Fruit fly (Drosophila melanogaster) whole organism, embryonic: ENCODE data around the gene CG9166.

Experiments
- Atf6 ChIP-seq: fragments of 200-800 bp; sonication (Bioruptor generic); IDR thresholded peaks from 2 replicates; pipeline ENCODE4 v1.3.6; 2022; ENCODE audit warnings: missing biosample characterization, missing genetic modification characterization
- Blimp-1 ChIP-seq: fragments of 200-800 bp; sonication (Bioruptor generic); optimal IDR thresholded peaks from 3 replicates; lab custom pipeline; 2018; ENCODE audit warnings: missing biosample characterization, missing genetic modification characterization, mild to moderate bottlenecking, moderate library complexity, missing genetic modification reagents
- CG11723 ChIP-seq: fragments of 200-800 bp; sonication (Bioruptor generic); optimal IDR thresholded peaks from 2 replicates; lab custom pipeline; 2017; ENCODE audit warnings: missing biosample characterization, mild to moderate bottlenecking, missing genetic modification characterization
- CG14441 ChIP-seq: fragments of 200-800 bp; sonication (Bioruptor generic); IDR thresholded peaks from 2 replicates; pipeline ENCODE4 v1.3.6; 2022; ENCODE audit warnings: missing biosample characterization, missing genetic modification characterization
- CG14860 ChIP-seq: fragments of 200-800 bp; sonication (Bioruptor generic); IDR thresholded peaks from 3 replicates; pipeline ENCODE4 v1.3.6; 2022; ENCODE audit warnings: missing biosample characterization, missing genetic modification characterization; ENCODE audit not compliant: partially characterized antibody
- CG17568 ChIP-seq: fragments of 200-800 bp; sonication (Bioruptor generic); optimal IDR thresholded peaks from 2 replicates; lab custom pipeline; 2018; ENCODE audit warnings: missing biosample characterization, mild to moderate bottlenecking, missing genetic modification characterization, moderate library complexity
- CG17829 ChIP-seq: fragments of 200-800 bp; optimal IDR thresholded peaks from 2 replicates; lab custom pipeline; 2019; ENCODE audit warnings: missing biosample characterization, mild to moderate bottlenecking, missing genetic modification characterization, moderate library complexity
- CG32532 ChIP-seq: fragments of 200-800 bp; sonication (Bioruptor generic); IDR thresholded peaks from 2 replicates; pipeline ENCODE4 v1.3.6; 2022; ENCODE audit warnings: missing biosample characterization, missing genetic modification characterization
- CG3407 ChIP-seq: fragments of 200-800 bp; sonication (Bioruptor generic); optimal IDR thresholded peaks from 2 replicates; lab custom pipeline; 2018; ENCODE audit warnings: missing biosample characterization, mild to moderate bottlenecking, missing genetic modification characterization
- CG8290 ChIP-seq, 3 experiments: fragments of 200-800 bp; sonication (Bioruptor generic); optimal IDR thresholded peaks; 2 replicates each; lab custom pipeline; 2016 to 2019; ENCODE audit warnings: missing biosample characterization in 3 of 3, missing genetic modification characterization in 3 of 3, mild to moderate bottlenecking in 2 of 3, moderate library complexity in 1 of 3
- CG8924 ChIP-seq: fragments of 200-800 bp; optimal IDR thresholded peaks from 3 replicates; lab custom pipeline; 2019; ENCODE audit warnings: missing biosample characterization, mild to moderate bottlenecking, missing genetic modification characterization, moderate library complexity
- Chrac-16 ChIP-seq: fragments of 200-800 bp; sonication (Bioruptor generic); optimal IDR thresholded peaks from 3 replicates; lab custom pipeline; 2016; ENCODE audit warnings: missing biosample characterization, missing genetic modification characterization
- Dad ChIP-seq: fragments of 200-800 bp; sonication (Bioruptor generic); optimal IDR thresholded peaks from 3 replicates; lab custom pipeline; 2016; ENCODE audit warnings: missing biosample characterization, missing genetic modification characterization
- Dref ChIP-seq: fragments of 200-800 bp; sonication (Bioruptor generic); IDR thresholded peaks from 2 replicates; pipeline ENCODE4 v1.3.6; 2022; ENCODE audit warnings: missing biosample characterization, missing genetic modification characterization
- ERR ChIP-seq: fragments of 200-800 bp; sonication (Bioruptor generic); optimal IDR thresholded peaks from 2 replicates; lab custom pipeline; 2016; ENCODE audit warnings: missing biosample characterization, missing genetic modification characterization
- Elba2 ChIP-seq: fragments of 200-800 bp; sonication (Bioruptor generic); optimal IDR thresholded peaks from 3 replicates; lab custom pipeline; 2016; ENCODE audit warnings: missing biosample characterization, missing genetic modification characterization
- HLH54F ChIP-seq: fragments of 200-800 bp; sonication (Bioruptor generic); optimal IDR thresholded peaks from 3 replicates; lab custom pipeline; 2016; ENCODE audit warnings: missing biosample characterization, missing genetic modification characterization
- Hsf ChIP-seq: fragments of 200-800 bp; sonication (Bioruptor generic); optimal IDR thresholded peaks from 3 replicates; lab custom pipeline; 2016; ENCODE audit warnings: missing biosample characterization, missing genetic modification characterization
- Lim3 ChIP-seq: fragments of 200-800 bp; sonication (Bioruptor generic); IDR thresholded peaks from 2 replicates; pipeline ENCODE4 v1.3.6; 2022; ENCODE audit warnings: missing biosample characterization, missing genetic modification characterization
- Mad ChIP-seq: fragments of 200-800 bp; sonication (Bioruptor generic); optimal IDR thresholded peaks from 2 replicates; lab custom pipeline; 2016; ENCODE audit warnings: missing biosample characterization, missing genetic modification characterization
- Max ChIP-seq: fragments of 200-800 bp; sonication (Bioruptor generic); optimal IDR thresholded peaks from 2 replicates; lab custom pipeline; 2016; ENCODE audit warnings: missing biosample characterization, mild to moderate bottlenecking, missing genetic modification characterization
- Myb ChIP-seq: fragments of 200-800 bp; sonication (Bioruptor generic); optimal IDR thresholded peaks from 2 replicates; lab custom pipeline; 2016; ENCODE audit warnings: missing biosample characterization, missing genetic modification characterization
- Oaz ChIP-seq: fragments of 200-800 bp; sonication (Bioruptor generic); IDR thresholded peaks from 2 replicates; pipeline ENCODE4 v1.3.6; 2022; ENCODE audit warnings: missing biosample characterization, missing genetic modification characterization
- Oli ChIP-seq: fragments of 200-800 bp; sonication (Bioruptor generic); optimal IDR thresholded peaks from 2 replicates; lab custom pipeline; 2018; ENCODE audit warnings: missing biosample characterization, mild to moderate bottlenecking, missing genetic modification characterization, moderate library complexity
- PHDP ChIP-seq: fragments of 200-800 bp; sonication (Bioruptor generic); optimal IDR thresholded peaks from 3 replicates; lab custom pipeline; 2018; ENCODE audit warnings: missing biosample characterization, mild to moderate bottlenecking, missing genetic modification characterization, moderate library complexity
- Sin3A ChIP-seq: fragments of >200 bp; optimal IDR thresholded peaks from 2 replicates; lab custom pipeline; 2018
- Sry-δ ChIP-seq: fragments of 200-800 bp; sonication (Bioruptor generic); optimal IDR thresholded peaks from 2 replicates; lab custom pipeline; 2016; ENCODE audit warnings: missing biosample characterization, missing genetic modification characterization
- YL-1 ChIP-seq: fragments of 200-800 bp; sonication (Bioruptor generic); optimal IDR thresholded peaks from 3 replicates; lab custom pipeline; 2017; ENCODE audit warnings: missing biosample characterization, mild to moderate bottlenecking, missing genetic modification characterization
- bcd ChIP-seq: fragments of 200-800 bp; sonication (Bioruptor generic); optimal IDR thresholded peaks from 2 replicates; lab custom pipeline; 2017; ENCODE audit warnings: missing biosample characterization, mild to moderate bottlenecking, missing genetic modification characterization
- bowl ChIP-seq: fragments of 200-800 bp; sonication (Bioruptor generic); IDR thresholded peaks from 2 replicates; pipeline ENCODE4 v1.3.6; 2022; ENCODE audit warnings: missing biosample characterization, missing genetic modification characterization
- chm ChIP-seq: fragments of 200-800 bp; sonication (Bioruptor generic); IDR thresholded peaks from 2 replicates; pipeline ENCODE4 v1.3.6; 2022; ENCODE audit warnings: missing biosample characterization, missing genetic modification characterization
- da ChIP-seq: fragments of 200-800 bp; sonication (Bioruptor generic); optimal IDR thresholded peaks from 2 replicates; lab custom pipeline; 2016; ENCODE audit warnings: missing biosample characterization, missing genetic modification characterization
- en ChIP-seq: fragments of 200-800 bp; sonication (Bioruptor generic); optimal IDR thresholded peaks from 2 replicates; lab custom pipeline; 2016; ENCODE audit warnings: missing biosample characterization, missing genetic modification characterization
- fd102C ChIP-seq: fragments of 200-800 bp; sonication (Bioruptor generic); optimal IDR thresholded peaks from 2 replicates; lab custom pipeline; 2018; ENCODE audit warnings: missing biosample characterization, mild to moderate bottlenecking, missing genetic modification characterization, moderate library complexity
- ftz-f1 ChIP-seq: fragments of 200-800 bp; sonication (Bioruptor generic); optimal IDR thresholded peaks from 2 replicates; lab custom pipeline; 2016; ENCODE audit warnings: missing biosample characterization, missing genetic modification characterization
- gfzf ChIP-seq: fragments of 200-800 bp; sonication (Bioruptor generic); optimal IDR thresholded peaks from 2 replicates; lab custom pipeline; 2016; ENCODE audit warnings: missing biosample characterization, mild to moderate bottlenecking, missing genetic modification characterization, moderate library complexity
- lmd ChIP-seq: fragments of 200-800 bp; sonication (Bioruptor generic); IDR thresholded peaks from 2 replicates; pipeline ENCODE4 v1.3.6; 2022; ENCODE audit warnings: missing biosample characterization, missing genetic modification characterization
- mirr ChIP-seq: fragments of 200-800 bp; sonication (Bioruptor generic); optimal IDR thresholded peaks from 3 replicates; lab custom pipeline; 2018; ENCODE audit warnings: missing biosample characterization, mild to moderate bottlenecking, missing genetic modification characterization
- oc ChIP-seq: fragments of 200-800 bp; sonication (Bioruptor generic); optimal IDR thresholded peaks from 2 replicates; lab custom pipeline; 2018; ENCODE audit warnings: missing biosample characterization, mild to moderate bottlenecking, missing genetic modification characterization, moderate library complexity
- pnt ChIP-seq: fragments of 200-800 bp; sonication (Bioruptor generic); optimal IDR thresholded peaks from 3 replicates; lab custom pipeline; 2016; ENCODE audit warnings: missing biosample characterization, missing genetic modification characterization
- pum ChIP-seq: fragments of 200-800 bp; sonication (Bioruptor generic); optimal IDR thresholded peaks from 2 replicates; lab custom pipeline; 2016; ENCODE audit warnings: missing biosample characterization, missing genetic modification characterization
- salm ChIP-seq: fragments of 200-800 bp; sonication (Bioruptor generic); optimal IDR thresholded peaks from 2 replicates; lab custom pipeline; 2018; ENCODE audit warnings: missing biosample characterization, mild to moderate bottlenecking, missing genetic modification characterization
- scrt ChIP-seq: fragments of 200-800 bp; sonication (Bioruptor generic); optimal IDR thresholded peaks from 2 replicates; lab custom pipeline; 2018; ENCODE audit warnings: missing biosample characterization, mild to moderate bottlenecking, missing genetic modification characterization, moderate library complexity
- slbo ChIP-seq: fragments of 200-800 bp; sonication (Bioruptor generic); IDR thresholded peaks from 2 replicates; pipeline ENCODE4 v1.3.6; 2022; ENCODE audit warnings: missing biosample characterization, missing genetic modification characterization
- ssp ChIP-seq: fragments of 200-800 bp; sonication (Bioruptor generic); IDR thresholded peaks from 2 replicates; pipeline ENCODE4 v1.3.6; 2022; ENCODE audit warnings: missing biosample characterization, missing genetic modification characterization
- trem ChIP-seq: fragments of 200-800 bp; optimal IDR thresholded peaks from 3 replicates; lab custom pipeline; 2019; ENCODE audit warnings: missing biosample characterization, mild to moderate bottlenecking, missing genetic modification characterization, moderate library complexity
- unc-4 ChIP-seq: fragments of 200-800 bp; sonication (Bioruptor generic); IDR thresholded peaks from 2 replicates; pipeline ENCODE4 v1.3.6; 2022; ENCODE audit warnings: missing biosample characterization, missing genetic modification characterization; ENCODE audit not compliant: partially characterized antibody
- vnd ChIP-seq: fragments of 200-800 bp; sonication (Bioruptor generic); IDR thresholded peaks from 3 replicates; pipeline ENCODE4 v1.3.6; 2022; ENCODE audit warnings: missing biosample characterization, missing genetic modification characterization; ENCODE audit not compliant: partially characterized antibody
- zfh1 ChIP-seq: fragments of 200-800 bp; sonication (Bioruptor generic); IDR thresholded peaks from 3 replicates; pipeline ENCODE4 v1.3.6; 2022; ENCODE audit warnings: missing biosample characterization, missing genetic modification characterization

Gene CG9166

DNA sequence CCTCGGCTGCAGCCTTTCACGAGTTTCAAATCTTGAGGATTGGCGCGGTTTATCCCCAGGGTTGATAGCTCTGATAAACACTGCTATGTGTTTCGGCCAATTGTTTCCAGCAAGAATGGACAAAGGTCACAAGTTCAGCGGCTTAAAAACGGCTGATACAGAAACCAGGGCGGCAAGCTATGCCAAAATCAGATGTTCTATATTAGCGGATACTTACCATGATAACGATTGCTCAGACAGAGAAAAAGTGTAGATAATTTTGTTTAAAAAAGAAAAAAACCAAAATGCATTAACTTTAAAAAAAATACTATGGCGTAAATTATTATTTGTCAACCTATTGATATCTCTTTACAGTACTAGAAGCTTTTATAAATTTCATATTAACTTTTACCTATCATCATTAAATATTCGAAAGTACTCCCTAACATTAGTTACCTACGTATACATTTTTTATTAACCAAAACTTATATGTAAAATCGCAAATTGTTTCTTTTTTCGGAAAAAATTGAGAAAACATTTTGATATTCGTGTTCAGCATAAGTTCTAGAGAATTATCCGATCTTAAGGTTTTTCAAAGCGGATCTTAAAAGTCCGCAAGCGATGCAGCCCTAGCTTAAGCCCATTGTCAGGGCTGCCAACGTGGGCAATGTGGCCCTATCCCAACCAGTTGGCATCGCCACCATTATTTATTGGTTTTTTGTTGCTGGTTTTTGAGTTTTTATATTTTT lies 37.7 kb upstream of the CG9166 start, which contains the start of the genes sturkopf and Herc4 (continued):
- peak; percentile 65 for TF ChIP-seq Mad
- TF ChIP-seq pnt (GFP tag; lab: Kevin White, UChicago): peak; percentile 88
- no peak for TF ChIP-seq CG14860 (GFP tag; lab: Robert Waterston, UW)
- peak; percentile 84 for TF ChIP-seq CG8290 (GFP tag; optimal IDR thresholded peaks at IDR 0.05; lab: Kevin White, UChicago)
- peak in 1 of 2 experiments; percentile 16 for TF ChIP-seq CG8290 (tag; optimal IDR thresholded peaks at IDR 0.05; lab: Kevin White, UChicago)
- peak; percentile 57 for TF ChIP-seq Chrac-16
- TF ChIP-seq CG14441 (GFP tag; lab: Robert Waterston, UW): peak; percentile 50
- peak; percentile 34 for TF ChIP-seq mirr (GFP tag; lab: Kevin White, UChicago)
- TF ChIP-seq gfzf (GFP tag; lab: Kevin White, UChicago): peak; percentile 46
- TF ChIP-seq CG11723 (GFP tag; lab: Kevin White, UChicago): peak; percentile 52
- TF ChIP-seq Dad (GFP tag; lab: Kevin White, UChicago): peak; percentile 40
- 0 out of 2 replicates have a peak, but pooled peaks have one; percentile 9 for TF ChIP-seq chm (GFP tag; lab: Robert Waterston, UW)
- TF ChIP-seq HLH54F (GFP tag; lab: Kevin White, UChicago): peak; percentile 81
- TF ChIP-seq Oli (tag; lab: Kevin White, UChicago): peak; percentile 78
- TF ChIP-seq trem (tag; lab: Kevin White, UChicago): peak; percentile 98
- TF ChIP-seq Hsf (GFP tag; lab: Kevin White, UChicago): peak; percentile 83
- no peak for TF ChIP-seq Lim3 (GFP tag; lab: Robert Waterston, UW)
- peak; percentile 85 for TF ChIP-seq CG8924 (tag; lab: Kevin White, UChicago)
- peak; percentile 76 for TF ChIP-seq CG32532 (GFP tag; lab: Robert Waterston, UW)
- peak; percentile 83 for TF ChIP-seq en (GFP tag; lab: Kevin White, UChicago)
- TF ChIP-seq Dref: peak; percentile 49
- TF ChIP-seq Blimp-1 (GFP tag; lab: Kevin White, UChicago): no peak
- peak; percentile 58 for TF ChIP-seq Sry-δ (GFP tag; lab: Kevin White, UChicago)
- TF ChIP-seq ssp (GFP tag; lab: Robert Waterston, UW): 0 out of 2 replicates have a peak, but pooled peaks have one; percentile 16
- TF ChIP-seq CG17568: no peak
- TF ChIP-seq CG17829 (tag; lab: Kevin White, UChicago): peak; percentile 67
- TF ChIP-seq pum (GFP tag; lab: Kevin White, UChicago): peak; percentile 85
- TF ChIP-seq Max: peak; percentile 45
- peak; percentile 47 for TF ChIP-seq da (GFP tag; lab: Kevin White, UChicago)
- TF ChIP-seq Oaz (GFP tag; lab: Robert Waterston, UW): 0 out of 2 replicates have a peak, but pooled peaks have one; percentile 16
- TF ChIP-seq YL-1 (GFP tag; lab: Kevin White, UChicago): peak; percentile 55
- peak; percentile 80 for TF ChIP-seq slbo
- TF ChIP-seq CG3407 (GFP tag; lab: Kevin White, UChicago): peak; percentile 69
- peak; percentile 72 for TF ChIP-seq PHDP (tag; lab: Kevin White, UChicago)
- TF ChIP-seq vnd (GFP tag; lab: Robert Waterston, UW): no peak
- 0 out of 2 replicates have a peak, but pooled peaks have one; percentile 43 for TF ChIP-seq Atf6 (GFP tag; lab: Robert Waterston, UW)
- TF ChIP-seq zfh1 (GFP tag; lab: Robert Waterston, UW): peak; percentile 52; the same call in 2 of the 3 replicates
- TF ChIP-seq bowl (GFP tag; lab: Robert Waterston, UW): no peak
- TF ChIP-seq scrt (GFP tag; lab: Kevin White, UChicago): no peak
- peak; percentile 5 for TF ChIP-seq Sin3A
- TF ChIP-seq unc-4 (GFP tag; lab: Robert Waterston, UW): no peak
- peak; percentile 74 for TF ChIP-seq ERR (GFP tag; lab: Kevin White, UChicago)
- peak; percentile 41 for TF ChIP-seq salm (tag; lab: Kevin White, UChicago)
- peak; percentile 64 for TF ChIP-seq ftz-f1 (GFP tag; lab: Kevin White, UChicago)
- TF ChIP-seq Elba2 (GFP tag; lab: Kevin White, UChicago): no peak
- peak; percentile 83 for TF ChIP-seq Myb (GFP tag; lab: Kevin White, UChicago)
- TF ChIP-seq fd102C (GFP tag; lab: Kevin White, UChicago): no peak
- TF ChIP-seq oc: peak; percentile 40
- peak; percentile 86 for TF ChIP-seq bcd (GFP tag; lab: Kevin White, UChicago)
- TF ChIP-seq lmd (GFP tag; lab: Robert Waterston, UW): peak; percentile 65; the same call in 1 of the 2 replicates
